Worm (Caenorhabditis elegans) whole organism, young adult: ENCODE data around the gene C03B1.5.

Experiments
- B0019.2 ChIP-seq: fragments of 200-800 bp; sonication (Bioruptor generic); conservative IDR thresholded peaks from 2 replicates; pipeline ENCODE4 v1.3.6; 2022; ENCODE audit warnings: missing genetic modification reagents, missing genetic modification characterization, missing compliant biosample characterization
- B0035.1 ChIP-seq: sonication (generic microtip); optimal IDR thresholded peaks from 2 replicates; lab custom pipeline; 2016; ENCODE audit warnings: missing genetic modification characterization, mild to moderate bottlenecking, missing compliant biosample characterization, missing genotype, missing genetic modification reagents
- B0336.3 ChIP-seq: fragments of 200-800 bp; sonication (Bioruptor generic); IDR thresholded peaks from 2 replicates; pipeline ENCODE4 v1.3.6; 2022; ENCODE audit warnings: missing genetic modification characterization, missing compliant biosample characterization
- C17E4.6 ChIP-seq: fragments of 200-800 bp; sonication (Bioruptor generic); IDR thresholded peaks from 2 replicates; pipeline ENCODE4 v1.3.6; 2022; ENCODE audit warnings: missing genetic modification reagents, missing genetic modification characterization, missing compliant biosample characterization
- D2030.7 ChIP-seq: fragments of 200-800 bp; sonication (Bioruptor generic); IDR thresholded peaks from 2 replicates; pipeline ENCODE4 v1.3.6; 2022; ENCODE audit warnings: missing genetic modification reagents, missing genetic modification characterization, missing compliant biosample characterization
- F10E7.11 ChIP-seq: sonication (generic microtip); optimal IDR thresholded peaks from 2 replicates; lab custom pipeline; 2017; ENCODE audit warnings: mild to moderate bottlenecking, missing genetic modification characterization, moderate library complexity, missing compliant biosample characterization
- F33H1.4 ChIP-seq: fragments of 200-800 bp; sonication (Bioruptor generic); IDR thresholded peaks from 2 replicates; pipeline ENCODE4 v1.3.6; 2022; ENCODE audit warnings: missing genetic modification reagents, missing genetic modification characterization, missing compliant biosample characterization
- K12H6.12 ChIP-seq: fragments of 200-800 bp; sonication (Bioruptor generic); optimal IDR thresholded peaks from 2 replicates; lab custom pipeline; 2018; ENCODE audit warnings: mild to moderate bottlenecking, missing genetic modification characterization, missing compliant biosample characterization
- ama-1 ChIP-seq, 3 experiments: fragments of 150-350 bp in 1 of 3; sonication (generic microtip) in 2 of 3; optimal IDR thresholded peaks; 2 replicates each; lab custom pipeline; 2014 to 2018; ENCODE audit warnings: missing biosample characterization in 2 of 3, missing genetic modification characterization in 2 of 3, missing genetic modification reagents in 2 of 3
- aptf-2 ChIP-seq: fragments of 200-800 bp; sonication (Bioruptor generic); conservative IDR thresholded peaks from 2 replicates; pipeline ENCODE4 v1.3.6; 2022; ENCODE audit warnings: missing genetic modification reagents, missing genetic modification characterization, missing compliant biosample characterization
- aptf-3 ChIP-seq: fragments of 200-800 bp; sonication (Bioruptor generic); IDR thresholded peaks from 2 replicates; pipeline ENCODE4 v1.3.6; 2022; ENCODE audit warnings: missing genetic modification characterization, missing compliant biosample characterization
- athp-1 ChIP-seq: sonication (generic microtip); optimal IDR thresholded peaks from 2 replicates; lab custom pipeline; 2017; ENCODE audit warnings: mild to moderate bottlenecking, missing genetic modification characterization, missing compliant biosample characterization
- attf-3 ChIP-seq: fragments of 200-800 bp; sonication (Bioruptor generic); conservative IDR thresholded peaks from 2 replicates; pipeline ENCODE4 v1.3.6; 2022; ENCODE audit warnings: missing genetic modification reagents, missing genetic modification characterization, missing compliant biosample characterization
- ccch-3 ChIP-seq: fragments of 200-800 bp; sonication (Bioruptor generic); optimal IDR thresholded peaks from 2 replicates; lab custom pipeline; 2018; ENCODE audit warnings: mild to moderate bottlenecking, missing genetic modification characterization, missing compliant biosample characterization
- cebp-2 ChIP-seq: fragments of 200-800 bp; sonication (Bioruptor generic); IDR thresholded peaks from 2 replicates; pipeline ENCODE4 v1.3.6; 2022; ENCODE audit warnings: missing genetic modification characterization, missing compliant biosample characterization
- ceh-100 ChIP-seq: fragments of 200-800 bp; sonication (Bioruptor generic); IDR thresholded peaks from 2 replicates; pipeline ENCODE4 v1.3.6; 2022; ENCODE audit warnings: missing genetic modification reagents, missing genetic modification characterization, missing compliant biosample characterization
- ceh-40 ChIP-seq: fragments of 200-800 bp; sonication (Bioruptor generic); IDR thresholded peaks from 2 replicates; pipeline ENCODE4 v1.3.6; 2022; ENCODE audit warnings: missing genetic modification characterization, missing compliant biosample characterization
- ceh-79 ChIP-seq: sonication (generic microtip); optimal IDR thresholded peaks from 2 replicates; lab custom pipeline; 2017; ENCODE audit warnings: mild to moderate bottlenecking, missing genetic modification characterization, missing compliant biosample characterization
- chd-7 ChIP-seq: sonication (generic microtip); optimal IDR thresholded peaks from 2 replicates; lab custom pipeline; 2016; ENCODE audit warnings: mild to moderate bottlenecking, missing genetic modification characterization, moderate library complexity, missing compliant biosample characterization
- dox-1 ChIP-seq: fragments of 200-800 bp; sonication (Bioruptor generic); IDR thresholded peaks from 2 replicates; pipeline ENCODE4 v1.3.6; 2022; ENCODE audit warnings: missing genetic modification reagents, missing genetic modification characterization, missing compliant biosample characterization
- ekl-4 ChIP-seq: fragments of 200-800 bp; sonication (Bioruptor generic); IDR thresholded peaks from 2 replicates; pipeline ENCODE4 v1.3.6; 2022; ENCODE audit warnings: missing genetic modification reagents, missing genetic modification characterization, missing compliant biosample characterization
- him-1 ChIP-seq: sonication (generic microtip); optimal IDR thresholded peaks from 2 replicates; lab custom pipeline; 2016; ENCODE audit warnings: missing genotype, missing genetic modification reagents, missing genetic modification characterization, missing compliant biosample characterization
- hrde-1 ChIP-seq: sonication (generic microtip); optimal IDR thresholded peaks from 2 replicates; lab custom pipeline; 2016; ENCODE audit warnings: missing genetic modification characterization, mild to moderate bottlenecking, missing compliant biosample characterization, moderate library complexity, missing genotype, missing genetic modification reagents, borderline replicate concordance
- lag-1 ChIP-seq: fragments of 200-800 bp; sonication (Bioruptor generic); IDR thresholded peaks from 2 replicates; pipeline ENCODE4 v1.3.6; 2022; ENCODE audit warnings: missing genetic modification reagents, missing genetic modification characterization, missing compliant biosample characterization
- lin-35 ChIP-seq, 3 experiments: fragments of 150-350 bp in 2 of 3; sonication (generic microtip) in 1 of 3; optimal IDR thresholded peaks; 2 replicates each; lab custom pipeline; 2014 to 2018; ENCODE audit warnings: missing biosample characterization in 3 of 3, missing genetic modification characterization in 3 of 3, missing genetic modification reagents in 3 of 3
- lin-40 ChIP-seq: sonication (generic microtip); optimal IDR thresholded peaks from 2 replicates; lab custom pipeline; 2016; ENCODE audit warnings: missing genetic modification characterization, mild to moderate bottlenecking, missing compliant biosample characterization, missing genotype, missing genetic modification reagents
- lin-54 ChIP-seq: fragments of 200-800 bp; sonication (Bioruptor generic); optimal IDR thresholded peaks from 2 replicates; lab custom pipeline; 2018; ENCODE audit warnings: mild to moderate bottlenecking, missing genetic modification characterization, missing compliant biosample characterization
- lsl-1 ChIP-seq: fragments of 200-800 bp; sonication (Bioruptor generic); optimal IDR thresholded peaks from 2 replicates; lab custom pipeline; 2018; ENCODE audit warnings: mild to moderate bottlenecking, missing genetic modification characterization, moderate library complexity, missing compliant biosample characterization
- madf-10 ChIP-seq: sonication (generic microtip); optimal IDR thresholded peaks from 2 replicates; lab custom pipeline; 2016; ENCODE audit warnings: mild to moderate bottlenecking, missing genetic modification characterization, missing compliant biosample characterization
- madf-3 ChIP-seq: fragments of 200-800 bp; sonication (Bioruptor generic); IDR thresholded peaks from 2 replicates; pipeline ENCODE4 v1.3.6; 2022; ENCODE audit warnings: missing genetic modification reagents, missing genetic modification characterization, missing compliant biosample characterization
- mes-4 ChIP-seq: sonication (generic microtip); optimal IDR thresholded peaks from 2 replicates; lab custom pipeline; 2016; ENCODE audit warnings: missing genotype, missing genetic modification characterization, missing compliant biosample characterization
- nhr-27 ChIP-seq: fragments of 200-800 bp; sonication (Bioruptor generic); optimal IDR thresholded peaks from 2 replicates; lab custom pipeline; 2018; ENCODE audit warnings: mild to moderate bottlenecking, missing genetic modification characterization, moderate library complexity, missing compliant biosample characterization
- nhr-80 ChIP-seq: sonication (generic microtip); optimal IDR thresholded peaks from 2 replicates; lab custom pipeline; 2016; ENCODE audit warnings: missing genetic modification characterization, missing compliant biosample characterization
- pbrm-1 ChIP-seq: fragments of 200-800 bp; sonication (Bioruptor generic); IDR thresholded peaks from 2 replicates; pipeline ENCODE4 v1.3.6; 2022; ENCODE audit warnings: missing genetic modification reagents, missing genetic modification characterization, missing compliant biosample characterization
- sea-2 ChIP-seq: fragments of 200-800 bp; sonication (Bioruptor generic); IDR thresholded peaks from 2 replicates; pipeline ENCODE4 v1.3.6; 2022; ENCODE audit warnings: missing genetic modification characterization, missing compliant biosample characterization
- snpc-1.1 ChIP-seq: sonication (generic microtip); optimal IDR thresholded peaks from 2 replicates; lab custom pipeline; 2017; ENCODE audit warnings: missing genetic modification characterization, mild to moderate bottlenecking, missing compliant biosample characterization, antibody characterized with exemption, moderate library complexity, missing genotype, missing genetic modification reagents; ENCODE audit not compliant: insufficient read depth
- snpc-4 ChIP-seq, 5 experiments: fragments of 150-350 bp in 1 of 5; sonication (generic microtip) in 4 of 5; optimal IDR thresholded peaks; 2 replicates each; lab custom pipeline; 2014 to 2018; ENCODE audit warnings: missing genetic modification characterization in 5 of 5, missing biosample characterization in 3 of 5, antibody characterized with exemption in 2 of 5, mild to moderate bottlenecking in 2 of 5, missing compliant biosample characterization in 2 of 5, missing genotype in 2 of 5, moderate library complexity in 2 of 5, missing genetic modification reagents in 1 of 5
- somi-1 ChIP-seq: fragments of 200-800 bp; sonication (Bioruptor generic); optimal IDR thresholded peaks from 2 replicates; lab custom pipeline; 2018; ENCODE audit warnings: mild to moderate bottlenecking, missing genetic modification characterization, missing compliant biosample characterization
- tbp1 ChIP-seq: fragments of 200-800 bp; sonication (Bioruptor generic); optimal IDR thresholded peaks from 2 replicates; lab custom pipeline; 2018; ENCODE audit warnings: mild to moderate bottlenecking, missing genetic modification characterization, missing compliant biosample characterization
- unc-62 ChIP-seq: fragments of 150-350 bp; optimal IDR thresholded peaks from 2 replicates; lab custom pipeline; 2014; ENCODE audit warnings: missing biosample characterization, missing genetic modification reagents, missing genetic modification characterization
- ztf-18 ChIP-seq: sonication (generic microtip); optimal IDR thresholded peaks from 2 replicates; lab custom pipeline; 2016; ENCODE audit warnings: missing genotype, mild to moderate bottlenecking, missing genetic modification characterization, missing compliant biosample characterization
- ztf-22 ChIP-seq: fragments of 200-800 bp; sonication (Bioruptor generic); optimal IDR thresholded peaks from 2 replicates; lab custom pipeline; 2018; ENCODE audit warnings: mild to moderate bottlenecking, missing genetic modification characterization, moderate library complexity, missing compliant biosample characterization
- ztf-25 ChIP-seq: fragments of 200-800 bp; sonication (Bioruptor generic); IDR thresholded peaks from 2 replicates; pipeline ENCODE4 v1.3.6; 2022; ENCODE audit warnings: missing genetic modification reagents, missing genetic modification characterization, missing compliant biosample characterization
- ztf-26 ChIP-seq: sonication (generic microtip); optimal IDR thresholded peaks from 2 replicates; lab custom pipeline; 2017; ENCODE audit warnings: missing genetic modification characterization, missing compliant biosample characterization
- ztf-3 ChIP-seq: fragments of 200-800 bp; sonication (Bioruptor generic); optimal IDR thresholded peaks from 2 replicates; lab custom pipeline; 2018; ENCODE audit warnings: mild to moderate bottlenecking, missing genetic modification characterization, missing compliant biosample characterization

The C03B1.5 gene

ce11 chrX:6371192-6372116 lies 16.1 kb downstream of the C03B1.5 start (continued):
- TF ChIP-seq madf-3 (GFP tag; lab: Robert Waterston, UW) (no peak), lsl-1 (GFP tag; lab: Kevin White, UChicago) (no peak), ceh-40 (GFP tag; lab: Robert Waterston, UW) (peak; percentile 72; the same call in 1 of the 2 replicates), lag-1 (GFP tag; lab: Robert Waterston, UW) (no peak), D2030.7 (GFP tag; lab: Robert Waterston, UW) (peak; percentile 66), dox-1 (GFP tag; lab: Robert Waterston, UW) (no peak; the same call in 1 of the 2 replicates), B0336.3 (no peak), aptf-3 (GFP tag; lab: Robert Waterston, UW) (peak; percentile 75; the same call in 1 of the 2 replicates), B0019.2 (no peak), ama-1 (optimal IDR thresholded peaks at IDR 0.05; lab: Kevin White, UChicago) (no peak), ama-1 (GFP tag; optimal IDR thresholded peaks at IDR 0.05; lab: Kevin White, UChicago) (peak in 1 of 2 experiments; percentile 78), tbp1 (GFP tag; lab: Kevin White, UChicago) (peak; percentile 97), ccch-3 (no peak), F33H1.4 (no peak), mes-4 (tag; lab: Kevin White, UChicago) (peak; percentile 59), snpc-1.1 (tag; lab: Kevin White, UChicago) (peak; percentile 5), hrde-1 (tag; lab: Kevin White, UChicago) (no peak), sea-2 (GFP tag; lab: Robert Waterston, UW) (no peak), K12H6.12 (tag; lab: Kevin White, UChicago) (peak; percentile 47), lin-54 (GFP tag; lab: Kevin White, UChicago) (no peak), unc-62 (GFP tag; lab: Kevin White, UChicago) (no peak), nhr-80 (tag; lab: Kevin White, UChicago) (peak; percentile 13), C17E4.6 (GFP tag; lab: Robert Waterston, UW) (no peak), pbrm-1 (peak; percentile 85), aptf-2 (GFP tag; lab: Robert Waterston, UW) (no peak), attf-3 (no peak), F10E7.11 (tag; lab: Kevin White, UChicago) (peak; percentile 26), somi-1 (peak; percentile 58), snpc-4 (GFP tag; optimal IDR thresholded peaks at IDR 0.05; lab: Kevin White, UChicago) (peak; percentile 48), snpc-4 (tag; optimal IDR thresholded peaks at IDR 0.05; lab: Kevin White, UChicago) (peak in 3 of 4 experiments; percentile 7 to 71 (median 49)), him-1 (tag; lab: Kevin White, UChicago) (peak; percentile 93), ztf-22 (GFP tag; lab: Kevin White, UChicago) (peak; percentile 32), ceh-79 (peak; percentile 63), B0035.1 (peak; percentile 62), lin-40 (tag; lab: Kevin White, UChicago) (no peak), lin-35 (GFP tag; optimal IDR thresholded peaks at IDR 0.05; lab: Kevin White, UChicago) (no peak), cebp-2 (GFP tag; lab: Robert Waterston, UW) (no peak), ekl-4 (GFP tag; lab: Robert Waterston, UW) (0 out of 2 replicates have a peak, but pooled peaks have one; percentile 27), ztf-26 (tag; lab: Kevin White, UChicago) (peak; percentile 57), ztf-25 (GFP tag; lab: Robert Waterston, UW) (0 out of 2 replicates have a peak, but pooled peaks have one; percentile 55), nhr-27 (tag; lab: Kevin White, UChicago) (no peak), ztf-3 (GFP tag; lab: Kevin White, UChicago) (peak; percentile 32), athp-1 (tag; lab: Kevin White, UChicago) (peak; percentile 6), ceh-100 (GFP tag; lab: Robert Waterston, UW) (peak; percentile 21; the same call in 1 of the 2 replicates), ztf-18 (tag; lab: Kevin White, UChicago) (peak; percentile 62), chd-7 (tag; lab: Kevin White, UChicago) (no peak), madf-10 (tag; lab: Kevin White, UChicago) (peak; percentile 71)
